Fruit fly (Drosophila melanogaster): Measurements from ENCODE around the gene CG32176.
A peak's percentile ranks its signal among the peaks of the same experiment; 100 is the strongest.

CG32176 gene

DNA sequence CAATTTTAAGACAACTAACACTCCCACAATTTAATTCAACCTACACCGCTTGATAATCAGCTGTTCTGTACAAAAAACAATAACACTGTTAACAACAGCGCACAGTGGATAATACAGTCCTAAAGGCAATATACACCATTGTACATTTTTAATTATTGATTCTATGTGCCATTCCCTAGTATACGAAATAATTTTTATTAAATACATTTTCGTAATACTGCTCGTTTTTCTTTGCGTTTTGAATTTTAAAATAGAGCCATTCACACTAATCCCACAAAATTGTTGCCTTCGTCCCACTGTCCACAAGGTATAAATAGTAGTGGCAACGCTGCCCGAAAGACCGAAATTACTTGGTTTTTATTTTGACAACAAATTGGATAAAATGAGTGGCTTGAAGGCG, at the start of gene CG32176, which contains the start of gene Coq4:
Gene CG32176, plus strand, starts transcription at position 314 of the 400 bp plus-strand sequence.
Gene Coq4, minus strand, starts transcription at position 67 of the 400 bp plus-strand sequence.
- TF ChIP-seq CG10348 (GFP tag; IDR thresholded peaks at IDR 0.05) = peak; percentile 85
- peak; percentile 97 for TF ChIP-seq Ets98B (GFP tag; IDR thresholded peaks at IDR 0.05)
- peak; percentile 96 for TF ChIP-seq CG17806 (tag; optimal IDR thresholded peaks at IDR 0.05)
- peak; percentile 95 for TF ChIP-seq CG15710 (tag; optimal IDR thresholded peaks at IDR 0.05)
- TF ChIP-seq CG8301 (tag; optimal IDR thresholded peaks at IDR 0.05) = peak; percentile 96
- TF ChIP-seq CG34367 (tag; optimal IDR thresholded peaks at IDR 0.05) = peak; percentile 93
- peak; percentile 94 for TF ChIP-seq fd96Ca (GFP tag; IDR thresholded peaks at IDR 0.05)
- TF ChIP-seq D1 (tag; optimal IDR thresholded peaks at IDR 0.05) = peak; percentile 91
- TF ChIP-seq EcR (GFP tag; optimal IDR thresholded peaks at IDR 0.05) = no peak
- peak; percentile 98 for TF ChIP-seq CG4496 (GFP tag; IDR thresholded peaks at IDR 0.05)
- TF ChIP-seq CG13204 (GFP tag; optimal IDR thresholded peaks at IDR 0.05) = peak; percentile 74
- TF ChIP-seq CG8159 (tag; optimal IDR thresholded peaks at IDR 0.05) = peak; percentile 94
- peak; percentile 95 for TF ChIP-seq rn (GFP tag; IDR thresholded peaks at IDR 0.05)
- peak; percentile 95 for TF ChIP-seq CG14655 (GFP tag; optimal IDR thresholded peaks at IDR 0.05)
- peak; percentile 97 for TF ChIP-seq Pif1A (GFP tag; optimal IDR thresholded peaks at IDR 0.05)
- TF ChIP-seq CG9948 (tag; optimal IDR thresholded peaks at IDR 0.05) = peak; percentile 95
- peak; percentile 98 for TF ChIP-seq CG32121 (GFP tag; IDR thresholded peaks at IDR 0.05)
- peak; percentile 93 for TF ChIP-seq CG12605 (GFP tag; IDR thresholded peaks at IDR 0.05)
- peak; percentile 86 for TF ChIP-seq gl (tag; optimal IDR thresholded peaks at IDR 0.05)
- TF ChIP-seq Pif1B (GFP tag; optimal IDR thresholded peaks at IDR 0.05) = peak; percentile 95
- peak; percentile 95 for TF ChIP-seq Snoo (tag; optimal IDR thresholded peaks at IDR 0.05)

DNA sequence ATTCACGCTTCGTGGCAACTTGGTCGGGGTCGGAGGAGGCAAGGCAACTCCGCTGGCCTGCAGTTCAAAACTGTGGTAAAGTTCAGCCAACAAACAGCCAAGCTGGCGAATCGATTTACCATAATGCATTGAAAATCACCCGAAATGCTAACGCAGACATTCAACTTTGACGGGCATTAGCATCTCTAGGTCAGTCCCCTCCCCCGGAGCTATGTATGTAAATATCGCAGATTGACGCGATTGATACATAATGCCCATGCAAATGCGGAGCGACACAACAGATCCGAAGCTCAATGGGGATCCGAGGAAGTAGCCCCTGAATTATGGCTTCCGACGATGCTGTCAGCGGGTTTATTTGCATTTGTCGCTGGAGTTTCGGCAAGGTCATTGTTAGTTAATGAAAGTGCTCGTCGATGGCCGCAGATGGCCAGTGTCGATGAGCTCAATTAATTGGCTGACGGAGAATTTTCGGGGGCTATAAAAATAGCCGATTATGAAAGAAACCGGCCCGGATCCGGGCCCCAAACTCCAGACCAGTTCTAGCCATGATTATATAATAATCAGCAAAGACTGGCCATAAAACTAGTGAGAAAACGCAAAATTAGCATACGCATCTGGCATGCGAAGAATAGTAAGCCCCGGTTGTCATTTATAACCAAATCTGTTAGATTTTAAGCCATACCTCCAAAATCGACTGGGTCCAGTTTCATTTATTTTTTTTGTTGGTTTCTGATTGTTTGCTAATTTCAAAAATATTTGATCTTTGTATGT, 46.9 kb upstream of the CG32176 start:
- TF ChIP-seq D1 (tag; optimal IDR thresholded peaks at IDR 0.05) (no peak), gl (tag; optimal IDR thresholded peaks at IDR 0.05) (no peak), CG15710 (tag; optimal IDR thresholded peaks at IDR 0.05) (no peak)

DNA sequence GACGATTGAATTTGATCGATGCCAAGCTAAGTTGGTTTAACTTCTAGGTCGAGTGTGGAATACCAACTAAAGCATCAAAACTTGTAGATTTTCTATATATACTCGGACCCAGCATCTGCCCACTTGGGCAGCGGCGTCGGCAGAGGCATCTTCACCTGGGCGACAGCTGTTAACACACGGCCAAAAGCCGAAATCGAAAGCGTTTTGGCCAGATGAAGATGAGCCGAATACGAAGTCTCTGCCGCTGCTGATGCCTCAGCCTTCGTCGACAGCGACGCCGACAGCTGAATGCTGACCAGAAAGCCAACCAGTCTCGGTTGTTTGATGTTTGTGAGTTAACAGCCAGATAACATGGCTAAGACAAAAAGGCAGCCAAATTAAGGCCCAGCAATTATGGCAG, 44.8 kb upstream of the CG32176 start, which contains the start of gene CG13731:
Gene CG13731, minus strand, starts transcription at position 62 of the 400 bp plus-strand sequence.
- TF ChIP-seq CG4496 (GFP tag; IDR thresholded peaks at IDR 0.05) (no peak), CG10348 (GFP tag; IDR thresholded peaks at IDR 0.05) (no peak), CG14655 (GFP tag; optimal IDR thresholded peaks at IDR 0.05) (no peak), CG12605 (GFP tag; IDR thresholded peaks at IDR 0.05) (no peak), CG8159 (tag; optimal IDR thresholded peaks at IDR 0.05) (no peak), CG9948 (tag; optimal IDR thresholded peaks at IDR 0.05) (no peak), CG17806 (tag; optimal IDR thresholded peaks at IDR 0.05) (no peak), CG8301 (tag; optimal IDR thresholded peaks at IDR 0.05) (no peak), fd96Ca (GFP tag; IDR thresholded peaks at IDR 0.05) (no peak), rn (GFP tag; IDR thresholded peaks at IDR 0.05) (no peak), CG32121 (GFP tag; IDR thresholded peaks at IDR 0.05) (no peak), Ets98B (GFP tag; IDR thresholded peaks at IDR 0.05) (no peak), Pif1A (GFP tag; optimal IDR thresholded peaks at IDR 0.05) (no peak), CG13204 (GFP tag; optimal IDR thresholded peaks at IDR 0.05) (no peak), D1 (tag; optimal IDR thresholded peaks at IDR 0.05) (no peak), CG15710 (tag; optimal IDR thresholded peaks at IDR 0.05) (no peak)

DNA sequence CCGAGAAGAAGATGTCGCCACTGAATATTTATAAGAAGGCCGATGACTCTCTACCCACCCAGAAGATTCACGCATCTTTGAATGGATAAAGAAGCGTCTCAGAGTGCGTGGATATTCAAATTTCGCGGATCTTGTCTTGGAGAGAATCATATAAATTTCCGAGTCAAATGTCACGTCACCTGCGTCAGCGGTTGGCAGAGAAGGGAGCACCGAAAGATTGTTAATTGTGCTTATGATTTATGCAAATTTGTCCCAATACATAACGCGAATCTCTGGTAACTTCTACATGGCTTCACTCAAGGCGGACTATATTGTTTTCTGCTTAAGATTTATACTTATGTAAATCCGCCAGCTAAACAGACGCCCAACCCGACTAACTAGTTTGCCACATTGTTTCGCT, 42.5 kb upstream of the CG32176 start:
- no peak for TF ChIP-seq CG8301 (tag; optimal IDR thresholded peaks at IDR 0.05)
- no peak for TF ChIP-seq CG8159 (tag; optimal IDR thresholded peaks at IDR 0.05)
- TF ChIP-seq CG4496 (GFP tag; IDR thresholded peaks at IDR 0.05) = no peak

DNA sequence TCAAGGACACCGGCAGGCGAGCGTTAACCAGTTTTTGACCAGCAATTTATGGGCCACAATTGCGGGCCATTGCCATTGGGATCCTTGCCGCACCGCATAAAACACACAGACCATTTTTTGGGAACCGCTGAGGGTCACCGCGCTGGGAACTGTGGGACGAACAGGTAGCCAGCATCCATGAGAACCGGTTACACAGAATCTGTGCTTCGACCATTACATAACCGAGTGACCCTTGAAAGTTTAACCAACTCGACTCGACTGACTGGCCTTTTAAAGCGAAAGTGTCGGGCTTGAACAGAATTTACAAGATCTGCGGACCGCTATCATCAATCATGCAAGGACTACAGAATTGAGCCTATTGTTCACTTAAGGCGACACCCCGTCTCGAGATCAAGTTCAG, 41.3 kb upstream of the CG32176 start:
- no peak for TF ChIP-seq CG8159 (tag; optimal IDR thresholded peaks at IDR 0.05)
- no peak for TF ChIP-seq fd96Ca (GFP tag; IDR thresholded peaks at IDR 0.05)
- peak; percentile 96 for TF ChIP-seq EcR (GFP tag; optimal IDR thresholded peaks at IDR 0.05)
- no peak for TF ChIP-seq CG10348 (GFP tag; IDR thresholded peaks at IDR 0.05)
- no peak for TF ChIP-seq CG12605 (GFP tag; IDR thresholded peaks at IDR 0.05)
- no peak for TF ChIP-seq rn (GFP tag; IDR thresholded peaks at IDR 0.05)
- no peak for TF ChIP-seq CG34367 (tag; optimal IDR thresholded peaks at IDR 0.05)
- TF ChIP-seq CG8301 (tag; optimal IDR thresholded peaks at IDR 0.05) = no peak

DNA sequence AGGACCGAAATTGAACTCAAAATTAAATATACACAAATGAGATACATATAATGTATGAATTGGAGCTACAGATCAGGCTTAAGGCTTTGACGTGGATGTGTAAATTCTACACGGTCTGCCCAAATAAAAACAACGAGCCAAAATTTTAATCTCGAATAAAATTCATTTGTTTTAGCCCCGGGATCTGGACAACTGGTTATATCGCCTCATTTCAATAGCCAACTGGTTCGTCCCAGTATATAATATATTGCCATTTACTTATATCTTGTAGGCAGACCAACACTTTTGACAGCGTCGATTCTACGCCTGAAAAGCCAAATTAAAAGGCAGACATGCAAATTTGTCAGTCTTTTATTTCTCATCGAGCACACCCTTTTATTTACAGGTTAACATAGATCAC, 40.6 kb upstream of the CG32176 start:
- TF ChIP-seq CG17806 (tag; optimal IDR thresholded peaks at IDR 0.05) (no peak), CG32121 (GFP tag; IDR thresholded peaks at IDR 0.05) (no peak), Ets98B (GFP tag; IDR thresholded peaks at IDR 0.05) (no peak), Pif1A (GFP tag; optimal IDR thresholded peaks at IDR 0.05) (no peak), Pif1B (GFP tag; optimal IDR thresholded peaks at IDR 0.05) (no peak), D1 (tag; optimal IDR thresholded peaks at IDR 0.05) (no peak), CG12605 (GFP tag; IDR thresholded peaks at IDR 0.05) (no peak), CG13204 (GFP tag; optimal IDR thresholded peaks at IDR 0.05) (no peak), rn (GFP tag; IDR thresholded peaks at IDR 0.05) (no peak), CG14655 (GFP tag; optimal IDR thresholded peaks at IDR 0.05) (no peak), CG4496 (GFP tag; IDR thresholded peaks at IDR 0.05) (no peak), CG15710 (tag; optimal IDR thresholded peaks at IDR 0.05) (no peak), CG8301 (tag; optimal IDR thresholded peaks at IDR 0.05) (no peak), gl (tag; optimal IDR thresholded peaks at IDR 0.05) (no peak), fd96Ca (GFP tag; IDR thresholded peaks at IDR 0.05) (no peak), CG10348 (GFP tag; IDR thresholded peaks at IDR 0.05) (no peak), EcR (GFP tag; optimal IDR thresholded peaks at IDR 0.05) (no peak), CG34367 (tag; optimal IDR thresholded peaks at IDR 0.05) (no peak), Snoo (tag; optimal IDR thresholded peaks at IDR 0.05) (no peak), CG8159 (tag; optimal IDR thresholded peaks at IDR 0.05) (no peak)
